Worm (Caenorhabditis elegans) whole organism, L4/young adult: ENCODE results near the gene abu-8.

ENCODE experiments used
- W03F9.2 ChIP-seq: fragments of 150-350 bp; optimal IDR thresholded peaks from 2 replicates; lab custom pipeline; 2014; ENCODE audit warnings: missing biosample characterization, missing genetic modification characterization
- dao-5 ChIP-seq: sonication (generic microtip); optimal IDR thresholded peaks from 2 replicates; lab custom pipeline; 2016; ENCODE audit warnings: missing genotype, missing genetic modification characterization, moderate library complexity, missing compliant biosample characterization
- him-1 ChIP-seq: sonication (generic microtip); optimal IDR thresholded peaks from 2 replicates; lab custom pipeline; 2016; ENCODE audit warnings: missing genotype, missing genetic modification reagents, missing genetic modification characterization, missing compliant biosample characterization

abu-8 gene

ce11 chrV:5194508-5194907, at the start of gene abu-8:
TSS of gene abu-8 (minus strand) at chrV:5194608.
- TF ChIP-seq W03F9.2 (tag; lab: Kevin White, UChicago): no peak
- TF ChIP-seq dao-5: no peak
- TF ChIP-seq him-1 (tag; lab: Kevin White, UChicago): no peak

ce11 chrV:5243036-5243435, 48.6 kb upstream of the abu-8 start, which contains the start of gene cest-35.1:
TSS of gene cest-35.1 (minus strand) at chrV:5243136.
- TF ChIP-seq W03F9.2 (tag; lab: Kevin White, UChicago) (no peak), him-1 (tag; lab: Kevin White, UChicago) (no peak), dao-5 (no peak)

- no peak for TF ChIP-seq W03F9.2 (tag; lab: Kevin White, UChicago)
- no peak for TF ChIP-seq him-1 (tag; lab: Kevin White, UChicago)
- TF ChIP-seq dao-5: no peak
These were observed 45.5 kb upstream of the abu-8 start, which contains the start of gene B0238.15 for ce11 chrV:5239903-5240302. TSS of gene B0238.15 (plus strand) at chrV:5240203.

ce11 chrV:5239404-5239803, 45.0 kb upstream of the abu-8 start, which contains the start of gene C52A10.3:
TSS of gene C52A10.3 (minus strand) at chrV:5239504.
- TF ChIP-seq W03F9.2 (tag; lab: Kevin White, UChicago) (no peak), him-1 (tag; lab: Kevin White, UChicago) (no peak), dao-5 (no peak)

- TF ChIP-seq dao-5 (no peak), him-1 (tag; lab: Kevin White, UChicago) (no peak), W03F9.2 (tag; lab: Kevin White, UChicago) (no peak)
These were observed 42.7 kb upstream of the abu-8 start, which contains the start of gene cest-35.2 for ce11 chrV:5237116-5237515. TSS of gene cest-35.2 (minus strand) at chrV:5237216.

ce11 chrV:5233777-5234176, 39.4 kb upstream of the abu-8 start, which contains the start of gene cest-32:
TSS of gene cest-32 (minus strand) at chrV:5233891.
- TF ChIP-seq him-1 (tag; lab: Kevin White, UChicago) (no peak), dao-5 (no peak), W03F9.2 (tag; lab: Kevin White, UChicago) (no peak)

ce11 chrV:5228513-5228912, 34.1 kb upstream of the abu-8 start:
- TF ChIP-seq him-1 (tag; lab: Kevin White, UChicago): no peak
- no peak for TF ChIP-seq dao-5
- TF ChIP-seq W03F9.2 (tag; lab: Kevin White, UChicago): no peak

- TF ChIP-seq W03F9.2 (tag; lab: Kevin White, UChicago) (no peak), dao-5 (no peak), him-1 (tag; lab: Kevin White, UChicago) (no peak)
These were observed 31.3 kb upstream of the abu-8 start for ce11 chrV:5225660-5226059.

ce11 chrV:5223044-5223443, 28.6 kb upstream of the abu-8 start, which contains the start of gene Y49G5B.1:
TSS of gene Y49G5B.1 (plus strand) at chrV:5223367.
- TF ChIP-seq him-1 (tag; lab: Kevin White, UChicago) (no peak), dao-5 (no peak), W03F9.2 (tag; lab: Kevin White, UChicago) (no peak)

ce11 chrV:5213674-5214073, 19.3 kb upstream of the abu-8 start:
- no peak for TF ChIP-seq dao-5
- TF ChIP-seq him-1 (tag; lab: Kevin White, UChicago): no peak

ce11 chrV:5204127-5204526, 9.7 kb upstream of the abu-8 start, which contains the start of gene ttc-37:
TSS of gene ttc-37 (plus strand) at chrV:5204475.
- TF ChIP-seq dao-5: no peak
- TF ChIP-seq W03F9.2 (tag; lab: Kevin White, UChicago): no peak
- no peak for TF ChIP-seq him-1 (tag; lab: Kevin White, UChicago)

ce11 chrV:5203643-5204042, 9.2 kb upstream of the abu-8 start:
- TF ChIP-seq him-1 (tag; lab: Kevin White, UChicago) (no peak), dao-5 (no peak), W03F9.2 (tag; lab: Kevin White, UChicago) (no peak)

ce11 chrV:5201706-5202105, 7.3 kb upstream of the abu-8 start:
- TF ChIP-seq him-1 (tag; lab: Kevin White, UChicago) (no peak), dao-5 (no peak), W03F9.2 (tag; lab: Kevin White, UChicago) (no peak)

ce11 chrV:5200188-5200587, 5.8 kb upstream of the abu-8 start:
- no peak for TF ChIP-seq dao-5
- TF ChIP-seq W03F9.2 (tag; lab: Kevin White, UChicago): no peak
- TF ChIP-seq him-1 (tag; lab: Kevin White, UChicago): no peak

- TF ChIP-seq dao-5: no peak
- no peak for TF ChIP-seq W03F9.2 (tag; lab: Kevin White, UChicago)
- no peak for TF ChIP-seq him-1 (tag; lab: Kevin White, UChicago)
These were observed 3.8 kb upstream of the abu-8 start, which contains the start of gene Y47A7.2 for ce11 chrV:5198240-5198639. TSS of gene Y47A7.2 (minus strand) at chrV:5198340.
